Worm (Caenorhabditis elegans): Measurements from ENCODE around the gene tpk-1.

Gene tpk-1

ce11 chrIII:8919784-8920183 lies 7.8 kb downstream of the tpk-1 start, which contains the start of gene ZK637.15:
TSS of gene ZK637.15 (plus strand) at chrIII:8920084.
- TF ChIP-seq Y22D7AL.16 (tag; optimal IDR thresholded peaks at IDR 0.05), result no peak
- no peak for TF ChIP-seq unc-86 (tag; optimal IDR thresholded peaks at IDR 0.05)

ce11 chrIII:8922061-8922460 lies 10.1 kb downstream of the tpk-1 start:
- peak; percentile 34 for TF ChIP-seq nfya-1 (tag; optimal IDR thresholded peaks at IDR 0.05)
- TF ChIP-seq ceh-18 (tag; optimal IDR thresholded peaks at IDR 0.05), result peak; percentile 7
- TF ChIP-seq ama-1 (optimal IDR thresholded peaks at IDR 0.05), result peak; percentile 22
- no peak for TF ChIP-seq pha-4 (tag; optimal IDR thresholded peaks at IDR 0.05)

ce11 chrIII:8923240-8923734 lies 11.3 kb downstream of the tpk-1 start, which contains the start of gene glb-1:
TSS of gene glb-1 (minus strand) at chrIII:8923290.
- no peak for TF ChIP-seq ets-4 (tag; optimal IDR thresholded peaks at IDR 0.05)
- TF ChIP-seq unc-55 (GFP tag; optimal IDR thresholded peaks at IDR 0.05), result peak; percentile 61

ce11 chrIII:8923937-8924336 lies 12.0 kb downstream of the tpk-1 start, which contains the start of gene ZK637.12:
TSS of gene ZK637.12 (plus strand) at chrIII:8924237.
- TF ChIP-seq ztf-16 (tag; optimal IDR thresholded peaks at IDR 0.05) (no peak), tbx-2 (tag; optimal IDR thresholded peaks at IDR 0.05) (no peak), syd-9 (tag; optimal IDR thresholded peaks at IDR 0.05) (no peak), unc-86 (tag; optimal IDR thresholded peaks at IDR 0.05) (no peak), ceh-2 (tag; optimal IDR thresholded peaks at IDR 0.05) (no peak), ceh-48 (tag; optimal IDR thresholded peaks at IDR 0.05) (no peak), pag-3 (tag; optimal IDR thresholded peaks at IDR 0.05; ENCODE audit: borderline replicate concordance) (no peak), ceh-6 (GFP tag; optimal IDR thresholded peaks at IDR 0.05) (no peak), rnt-1 (tag; optimal IDR thresholded peaks at IDR 0.05) (no peak), elt-4 (tag; optimal IDR thresholded peaks at IDR 0.05) (no peak), nfya-1 (tag; optimal IDR thresholded peaks at IDR 0.05) (no peak), nhr-11 (tag; optimal IDR thresholded peaks at IDR 0.05) (no peak), pax-1 (tag; optimal IDR thresholded peaks at IDR 0.05) (no peak)

- no peak for TF ChIP-seq F13H6.1 (tag; optimal IDR thresholded peaks at IDR 0.05)
- no peak for TF ChIP-seq unc-55 (GFP tag; optimal IDR thresholded peaks at IDR 0.05)
- no peak for TF ChIP-seq nhr-11 (tag; optimal IDR thresholded peaks at IDR 0.05)
- no peak for TF ChIP-seq pax-1 (tag; optimal IDR thresholded peaks at IDR 0.05)
- TF ChIP-seq ttx-3 (tag; optimal IDR thresholded peaks at IDR 0.05), result no peak
- TF ChIP-seq ceh-19 (GFP tag; optimal IDR thresholded peaks at IDR 0.05), result no peak
- no peak for TF ChIP-seq pat-9 (tag; optimal IDR thresholded peaks at IDR 0.05)
- TF ChIP-seq npax-4 (tag; optimal IDR thresholded peaks at IDR 0.05), result no peak
- TF ChIP-seq dve-1 (tag; optimal IDR thresholded peaks at IDR 0.05), result no peak
- no peak for TF ChIP-seq unc-42 (tag; optimal IDR thresholded peaks at IDR 0.05)
- no peak for TF ChIP-seq hlh-8 (tag; optimal IDR thresholded peaks at IDR 0.05)
Observed at ce11 chrIII:8925539-8925938, 13.6 kb downstream of the tpk-1 start.

ce11 chrIII:8926512-8926911 lies 14.6 kb downstream of the tpk-1 start:
- no peak for TF ChIP-seq ceh-19 (GFP tag; optimal IDR thresholded peaks at IDR 0.05)
- peak; percentile 36 for TF ChIP-seq unc-55 (GFP tag; optimal IDR thresholded peaks at IDR 0.05)

ce11 chrIII:8929723-8930122 lies 17.8 kb downstream of the tpk-1 start, which contains the start of gene arrd-15:
TSS of gene arrd-15 (plus strand) at chrIII:8930023.
- TF ChIP-seq npax-4 (tag; optimal IDR thresholded peaks at IDR 0.05), result no peak
- peak; percentile 26 for TF ChIP-seq ceh-34 (tag; optimal IDR thresholded peaks at IDR 0.05)

- no peak for TF ChIP-seq fkh-10 (GFP tag; optimal IDR thresholded peaks at IDR 0.05)
- no peak for TF ChIP-seq ceh-14 (tag; optimal IDR thresholded peaks at IDR 0.05)
- no peak for TF ChIP-seq lin-11 (tag; optimal IDR thresholded peaks at IDR 0.05)
- TF ChIP-seq ceh-30 (tag; optimal IDR thresholded peaks at IDR 0.05), result no peak
- TF ChIP-seq pqm-1 (tag; optimal IDR thresholded peaks at IDR 0.05), result no peak
- TF ChIP-seq tbx-7 (tag; optimal IDR thresholded peaks at IDR 0.05), result no peak
- no peak for TF ChIP-seq dve-1 (tag; optimal IDR thresholded peaks at IDR 0.05)
- no peak for TF ChIP-seq sdc-2 (tag; optimal IDR thresholded peaks at IDR 0.05)
Observed at ce11 chrIII:8933696-8934095, 21.8 kb downstream of the tpk-1 start.

All from whole organism, late embryonic.